Fruit fly (Drosophila melanogaster) whole organism, wandering third instar larva: ENCODE results near the gene CG13252.

Source experiments
- pan ChIP-seq: fragments of >200 bp; optimal IDR thresholded peaks from 2 replicates; lab custom pipeline; 2017
- sage ChIP-seq: fragments of 200-800 bp; sonication (Bioruptor generic); optimal IDR thresholded peaks from 2 replicates; lab custom pipeline; 2016; ENCODE audit warnings: missing biosample characterization, mild to moderate bottlenecking, missing genetic modification characterization

DNA sequence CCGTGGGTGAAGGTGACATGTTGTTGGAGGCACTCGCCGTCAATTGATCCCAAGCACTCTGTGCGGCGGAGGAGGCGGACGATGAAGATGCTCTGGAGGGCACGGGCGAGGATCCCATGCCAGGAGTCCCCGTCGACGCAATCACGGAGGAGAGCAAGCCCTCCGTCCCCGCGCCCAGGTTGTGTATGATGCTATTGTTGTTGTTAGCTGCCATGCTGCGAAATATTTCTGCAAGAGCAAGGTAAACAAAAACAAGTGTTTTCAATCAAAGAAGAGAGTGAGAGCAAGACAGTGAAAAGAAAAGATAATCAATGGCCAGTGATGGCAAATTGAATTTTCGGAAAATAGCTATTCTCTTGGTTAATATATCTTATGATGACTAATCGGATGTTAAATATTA lies 54.0 kb downstream of the CG13252 start:
- TF ChIP-seq sage (GFP tag; lab: Kevin White, UChicago) = no peak
- no peak for TF ChIP-seq pan
